Worm (Caenorhabditis elegans): Measurements from ENCODE around the gene C24A3.9.

ce11 chrX:8961120-8961834 lies 49.0 kb downstream of the C24A3.9 start, which contains the start of gene aexr-3:
- TF ChIP-seq fkh-10 (GFP tag; optimal IDR thresholded peaks at IDR 0.05) (no peak), elt-2 (tag; optimal IDR thresholded peaks at IDR 0.05) (no peak), rnt-1 (tag; optimal IDR thresholded peaks at IDR 0.05) (no peak), ceh-82 (tag; optimal IDR thresholded peaks at IDR 0.05) (no peak)

Data from whole organism, L1 larva.